Fruit fly (Drosophila melanogaster) whole organism: Measurements from ENCODE around the gene CG13117.

ENCODE experiments used
- CG8478 ChIP-seq: fragments of >200 bp; optimal IDR thresholded peaks from 2 replicates; lab custom pipeline; 2018; ENCODE audit warnings: inconsistent platforms
- Dll ChIP-seq: fragments of >200 bp; optimal IDR thresholded peaks from 2 replicates; lab custom pipeline; 2017
- EcR ChIP-seq, 2 experiments: fragments of >200 bp; optimal IDR thresholded peaks; 2 replicates each; lab custom pipeline; 2017; ENCODE audit warnings: missing biosample characterization in 2 of 2, missing genetic modification characterization in 2 of 2, missing genetic modification reagents in 2 of 2
- pan ChIP-seq: fragments of >200 bp; optimal IDR thresholded peaks from 2 replicates; lab custom pipeline; 2017
- psq ChIP-seq: fragments of >200 bp; optimal IDR thresholded peaks from 2 replicates; lab custom pipeline; 2017
- usp ChIP-seq: fragments of >200 bp; optimal IDR thresholded peaks from 2 replicates; lab custom pipeline; 2017; ENCODE audit warnings: missing biosample characterization, missing genetic modification characterization, mixed read lengths

dm6 chr2L:9753357-9753756 is 16.9 kb downstream of the CG13117 start:
- TF ChIP-seq psq (lab: Kevin White, UChicago) (no peak), Dll (lab: Kevin White, UChicago) (no peak), usp (GFP tag; lab: Kevin White, UChicago) (no peak), CG8478 (lab: Kevin White, UChicago) (no peak), EcR (GFP tag; optimal IDR thresholded peaks at IDR 0.05; lab: Kevin White, UChicago) (no peak), pan (lab: Kevin White, UChicago) (no peak)
